Worm (Caenorhabditis elegans) whole organism, late embryonic: ENCODE data around the gene F22F7.8.

Source experiments
- C08G9.2 ChIP-seq: sonication (generic microtip); optimal IDR thresholded peaks from 2 replicates; lab custom pipeline; 2016; ENCODE audit warnings: mild to moderate bottlenecking, missing genetic modification characterization, moderate library complexity, missing compliant biosample characterization
- F13H6.1 ChIP-seq: sonication (generic microtip); optimal IDR thresholded peaks from 2 replicates; lab custom pipeline; 2016; ENCODE audit warnings: missing genetic modification characterization, missing compliant biosample characterization
- ama-1 ChIP-seq: fragments of 150-350 bp; optimal IDR thresholded peaks from 2 replicates; lab custom pipeline; 2014
- ceh-31 ChIP-seq: sonication (generic microtip); optimal IDR thresholded peaks from 2 replicates; lab custom pipeline; 2016; ENCODE audit warnings: missing genetic modification characterization, missing compliant biosample characterization
- nfya-1 ChIP-seq: sonication (generic microtip); optimal IDR thresholded peaks from 2 replicates; lab custom pipeline; 2017; ENCODE audit warnings: missing genetic modification characterization, mild to moderate bottlenecking, missing compliant biosample characterization, antibody characterized with exemption, moderate library complexity
- nhr-11 ChIP-seq: fragments of 150-350 bp; optimal IDR thresholded peaks from 2 replicates; lab custom pipeline; 2014; ENCODE audit warnings: missing biosample characterization, missing genetic modification characterization
- pag-3 ChIP-seq: sonication (generic microtip); optimal IDR thresholded peaks from 2 replicates; lab custom pipeline; 2016; ENCODE audit warnings: missing compliant biosample characterization, missing genetic modification characterization, borderline replicate concordance
- pha-4 ChIP-seq: fragments of 150-350 bp; optimal IDR thresholded peaks from 2 replicates; lab custom pipeline; 2018; ENCODE audit warnings: missing biosample characterization, missing genetic modification reagents, missing genetic modification characterization
- pros-1 ChIP-seq: fragments of 150-350 bp; optimal IDR thresholded peaks from 2 replicates; lab custom pipeline; 2014; ENCODE audit warnings: missing biosample characterization, missing genetic modification reagents, missing genetic modification characterization

ce11 chrV:2118574-2118973 is 3.2 kb downstream of the F22F7.8 start, which contains the start of gene bgnt-1.2:
- TF ChIP-seq ceh-31 (tag; lab: Kevin White, UChicago): no peak
- TF ChIP-seq pha-4 (tag; lab: Kevin White, UChicago): no peak
- TF ChIP-seq C08G9.2: no peak
- no peak for TF ChIP-seq F13H6.1 (tag; lab: Kevin White, UChicago)
- no peak for TF ChIP-seq nhr-11 (tag; lab: Kevin White, UChicago)
- no peak for TF ChIP-seq pag-3 (tag; lab: Kevin White, UChicago)
- no peak for TF ChIP-seq ama-1 (lab: Kevin White, UChicago)
- no peak for TF ChIP-seq nfya-1 (tag; lab: Kevin White, UChicago)
- TF ChIP-seq pros-1: no peak
